Fruit fly (Drosophila melanogaster): ENCODE measurements around the gene CG4592.

- no peak for TF ChIP-seq Rx (GFP tag; IDR thresholded peaks at IDR 0.05)
- TF ChIP-seq Blimp-1 (GFP tag; optimal IDR thresholded peaks at IDR 0.05) = no peak
- no peak for TF ChIP-seq ac (GFP tag; optimal IDR thresholded peaks at IDR 0.05)
- no peak for TF ChIP-seq tgo (GFP tag; IDR thresholded peaks at IDR 0.05)
- no peak for TF ChIP-seq Chrac-16 (GFP tag; optimal IDR thresholded peaks at IDR 0.05)
Measured at dm6 chr2L:9968201-9968727, 46.8 kb downstream of the CG4592 start.
